Worm (Caenorhabditis elegans): ENCODE results near the gene srv-3.

DNA sequence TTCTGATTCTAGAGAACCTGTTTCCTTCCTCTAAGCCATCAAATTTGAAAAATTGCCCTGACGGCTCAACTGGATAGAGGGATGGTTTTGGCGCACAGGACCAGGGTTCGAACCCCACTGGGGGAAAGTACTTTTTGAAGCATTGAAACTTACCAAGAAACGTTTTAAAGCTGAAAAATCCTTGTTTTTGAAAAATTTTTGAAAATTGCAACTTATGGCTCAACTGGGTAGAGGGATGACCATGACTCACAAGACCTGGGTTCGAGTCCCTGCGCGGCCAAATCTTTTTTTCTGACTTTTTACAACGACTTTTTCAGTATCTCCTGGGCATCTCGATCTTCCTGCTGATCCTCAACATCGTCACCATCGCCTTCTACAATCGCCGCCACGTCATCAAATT is 37.9 kb downstream of the srv-3 start:
- TF ChIP-seq nhr-11 (tag; optimal IDR thresholded peaks at IDR 0.05) (no peak), lsy-2 (tag; optimal IDR thresholded peaks at IDR 0.05) (no peak), lin-39 (tag; optimal IDR thresholded peaks at IDR 0.05) (no peak), crh-2 (tag; optimal IDR thresholded peaks at IDR 0.05) (no peak), aly-2 (tag; optimal IDR thresholded peaks at IDR 0.05) (no peak)
